Fruit fly (Drosophila melanogaster): ENCODE results near the gene CG4836.

CG4836 gene

dm6 chr3R:20021152-20021769 lies 7.6 kb downstream of the CG4836 start, which contains the start of the genes PIG-L and psidin (continued):
- TF ChIP-seq Bteb2 (GFP tag; optimal IDR thresholded peaks at IDR 0.05) (peak; percentile 88), CG10274 (GFP tag; optimal IDR thresholded peaks at IDR 0.05) (peak; percentile 27), B-H1 (GFP tag; IDR thresholded peaks at IDR 0.05) (no peak), Aef1 (GFP tag; IDR thresholded peaks at IDR 0.05) (peak; percentile 61), CG9609 (GFP tag; optimal IDR thresholded peaks at IDR 0.05) (peak; percentile 79), CG42726 (GFP tag; IDR thresholded peaks at IDR 0.05; ENCODE audit: partially characterized antibody) (peak; percentile 85), Antp (GFP tag; optimal IDR thresholded peaks at IDR 0.05) (peak; percentile 75), CG6272 (GFP tag; IDR thresholded peaks at IDR 0.05) (peak; percentile 60), Dfd (GFP tag; optimal IDR thresholded peaks at IDR 0.05) (no peak), kah (GFP tag; optimal IDR thresholded peaks at IDR 0.05) (peak; percentile 11), nau (GFP tag; optimal IDR thresholded peaks at IDR 0.05) (no peak), croc (GFP tag; conservative IDR thresholded peaks at IDR 0.05) (peak; percentile 52; the same call in 1 of the 3 replicates), CG4282 (GFP tag; optimal IDR thresholded peaks at IDR 0.05) (peak; percentile 3), CG16813 (GFP tag; IDR thresholded peaks at IDR 0.05; ENCODE audit: partially characterized antibody) (peak; percentile 97), CG7357 (GFP tag; IDR thresholded peaks at IDR 0.05) (peak; percentile 61; the same call in 2 of the 3 replicates), Doc3 (GFP tag; IDR thresholded peaks at IDR 0.05; ENCODE audit: partially characterized antibody) (peak; percentile 97), sim (GFP tag; IDR thresholded peaks at IDR 0.05) (no peak), CG11723 (GFP tag; optimal IDR thresholded peaks at IDR 0.05) (peak; percentile 56), CrebB (tag; optimal IDR thresholded peaks at IDR 0.05) (peak; percentile 53), CG14710 (tag; optimal IDR thresholded peaks at IDR 0.05) (peak; percentile 84), CG34376 (GFP tag; optimal IDR thresholded peaks at IDR 0.05) (peak; percentile 29), CG17328 (GFP tag; IDR thresholded peaks at IDR 0.05) (peak; percentile 49), CG6813 (GFP tag; optimal IDR thresholded peaks at IDR 0.05) (peak; percentile 20), rib (GFP tag; IDR thresholded peaks at IDR 0.05) (no peak), bigmax (GFP tag; optimal IDR thresholded peaks at IDR 0.05) (peak; percentile 2), ap (GFP tag; IDR thresholded peaks at IDR 0.05) (no peak), CG13894 (tag; optimal IDR thresholded peaks at IDR 0.05) (no peak), Sox102F (GFP tag; optimal IDR thresholded peaks at IDR 0.05) (peak; percentile 86), CG1647 (GFP tag; optimal IDR thresholded peaks at IDR 0.05) (no peak), CHES-1-like (GFP tag; optimal IDR thresholded peaks at IDR 0.05) (peak; percentile 58), pros (GFP tag; optimal IDR thresholded peaks at IDR 0.05) (no peak), sens-2 (GFP tag; IDR thresholded peaks at IDR 0.05) (no peak), CG11093 (GFP tag; IDR thresholded peaks at IDR 0.05) (peak; percentile 47; the same call in 2 of the 3 replicates), E2f2 (GFP tag; IDR thresholded peaks at IDR 0.05) (peak; percentile 48; the same call in 1 of the 2 replicates), shn (GFP tag; optimal IDR thresholded peaks at IDR 0.05) (peak; percentile 61), CG7271 (tag; optimal IDR thresholded peaks at IDR 0.05) (no peak), tin (GFP tag; optimal IDR thresholded peaks at IDR 0.05) (peak; percentile 73), chm (GFP tag; IDR thresholded peaks at IDR 0.05) (peak; percentile 61), unc-4 (GFP tag; IDR thresholded peaks at IDR 0.05; ENCODE audit: partially characterized antibody) (peak; percentile 88), CG8281 (tag; optimal IDR thresholded peaks at IDR 0.05) (peak; percentile 66), Oli (tag; optimal IDR thresholded peaks at IDR 0.05) (peak; percentile 82), CG10565 (GFP tag; optimal IDR thresholded peaks at IDR 0.05) (no peak), CG12744 (GFP tag; optimal IDR thresholded peaks at IDR 0.05) (peak; percentile 48), lilli (GFP tag; optimal IDR thresholded peaks at IDR 0.05) (peak; percentile 86), CG10431 (GFP tag; optimal IDR thresholded peaks at IDR 0.05) (peak; percentile 60), CG2889 (GFP tag; IDR thresholded peaks at IDR 0.05) (peak; percentile 65; the same call in 1 of the 3 replicates), CG11504 (tag; optimal IDR thresholded peaks at IDR 0.05) (peak; percentile 80), crol (GFP tag; IDR thresholded peaks at IDR 0.05) (no peak), CG32767 (GFP tag; IDR thresholded peaks at IDR 0.05) (peak; percentile 66; the same call in 1 of the 2 replicates), Optix (GFP tag; IDR thresholded peaks at IDR 0.05) (peak; percentile 38; the same call in 1 of the 3 replicates)
